Worm (Caenorhabditis elegans): ENCODE results near the gene Y67A10A.2.

ce11 chrIV:14350651-14351050 lies 12.8 kb downstream of the Y67A10A.2 start, which contains the start of gene oac-56:
- TF ChIP-seq dao-5 (tag; optimal IDR thresholded peaks at IDR 0.05), result no peak
- TF ChIP-seq him-1 (tag; optimal IDR thresholded peaks at IDR 0.05), result no peak
